Worm (Caenorhabditis elegans) whole organism, L4/young adult: ENCODE data around the gene C08E8.6.

Source experiments
- W03F9.2 ChIP-seq: fragments of 150-350 bp; optimal IDR thresholded peaks from 2 replicates; lab custom pipeline; 2014; ENCODE audit warnings: missing biosample characterization, missing genetic modification characterization
- him-1 ChIP-seq: sonication (generic microtip); optimal IDR thresholded peaks from 2 replicates; lab custom pipeline; 2016; ENCODE audit warnings: missing genotype, missing genetic modification reagents, missing genetic modification characterization, missing compliant biosample characterization

- TF ChIP-seq him-1 (no peak), W03F9.2 (no peak)
Measured at ce11 chrV:18323231-18323630, 45.0 kb downstream of the C08E8.6 start, which contains the start of gene B0462.5.
